Worm (Caenorhabditis elegans): Measurements from ENCODE around the gene K04C1.2.

ce11 chrX:14234932-14235331, 3.6 kb upstream of the K04C1.2 start, which contains the start of gene srg-37:
- TF ChIP-seq snpc-4 (GFP tag; optimal IDR thresholded peaks at IDR 0.05), result no peak
- TF ChIP-seq snpc-4 (tag; optimal IDR thresholded peaks at IDR 0.05), result no peak
- TF ChIP-seq B0261.1 (tag; optimal IDR thresholded peaks at IDR 0.05), result no peak
- no peak for TF ChIP-seq bed-2 (GFP tag; IDR thresholded peaks at IDR 0.05)
- no peak for TF ChIP-seq lin-40 (tag; optimal IDR thresholded peaks at IDR 0.05)
- no peak for TF ChIP-seq B0336.3 (GFP tag; IDR thresholded peaks at IDR 0.05)
- no peak for TF ChIP-seq egl-44 (GFP tag; IDR thresholded peaks at IDR 0.05)
- no peak for TF ChIP-seq sea-2 (GFP tag; IDR thresholded peaks at IDR 0.05)
- no peak for TF ChIP-seq B0035.1 (tag; optimal IDR thresholded peaks at IDR 0.05)
- no peak for TF ChIP-seq let-607 (tag; optimal IDR thresholded peaks at IDR 0.05)
- TF ChIP-seq lsy-27 (tag; optimal IDR thresholded peaks at IDR 0.05; ENCODE audit: borderline replicate concordance, insufficient read depth), result no peak
- TF ChIP-seq chd-7 (tag; optimal IDR thresholded peaks at IDR 0.05), result no peak

All from whole organism, young adult.